Worm (Caenorhabditis elegans): ENCODE data around the gene ZK669.3.

Gene ZK669.3

DNA sequence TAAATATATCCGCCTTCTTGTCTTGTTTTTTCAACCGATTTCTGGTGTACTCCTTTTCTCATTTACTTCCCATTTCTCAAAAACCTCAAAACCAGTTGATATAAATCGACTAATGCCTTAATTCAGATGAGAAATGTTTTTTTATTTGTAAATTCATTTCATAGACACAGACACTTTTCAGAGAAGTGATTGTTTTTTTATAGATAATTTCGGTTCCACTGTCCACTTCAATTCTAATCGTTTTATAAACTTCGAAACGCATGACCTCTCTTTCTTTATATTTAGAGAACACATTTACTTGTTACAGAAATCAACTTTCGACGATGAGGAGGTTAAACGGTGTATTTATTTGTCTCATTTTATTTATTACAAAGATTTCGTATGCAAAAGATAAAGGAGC lies at the start of gene ZK669.3:
ZK669.3 (plus strand) TSS at position 301 of the 400 bp plus-strand sequence.
- TF ChIP-seq W03F9.2 (tag; optimal IDR thresholded peaks at IDR 0.05) (no peak), him-1 (tag; optimal IDR thresholded peaks at IDR 0.05) (no peak), dao-5 (tag; optimal IDR thresholded peaks at IDR 0.05) (no peak)

DNA sequence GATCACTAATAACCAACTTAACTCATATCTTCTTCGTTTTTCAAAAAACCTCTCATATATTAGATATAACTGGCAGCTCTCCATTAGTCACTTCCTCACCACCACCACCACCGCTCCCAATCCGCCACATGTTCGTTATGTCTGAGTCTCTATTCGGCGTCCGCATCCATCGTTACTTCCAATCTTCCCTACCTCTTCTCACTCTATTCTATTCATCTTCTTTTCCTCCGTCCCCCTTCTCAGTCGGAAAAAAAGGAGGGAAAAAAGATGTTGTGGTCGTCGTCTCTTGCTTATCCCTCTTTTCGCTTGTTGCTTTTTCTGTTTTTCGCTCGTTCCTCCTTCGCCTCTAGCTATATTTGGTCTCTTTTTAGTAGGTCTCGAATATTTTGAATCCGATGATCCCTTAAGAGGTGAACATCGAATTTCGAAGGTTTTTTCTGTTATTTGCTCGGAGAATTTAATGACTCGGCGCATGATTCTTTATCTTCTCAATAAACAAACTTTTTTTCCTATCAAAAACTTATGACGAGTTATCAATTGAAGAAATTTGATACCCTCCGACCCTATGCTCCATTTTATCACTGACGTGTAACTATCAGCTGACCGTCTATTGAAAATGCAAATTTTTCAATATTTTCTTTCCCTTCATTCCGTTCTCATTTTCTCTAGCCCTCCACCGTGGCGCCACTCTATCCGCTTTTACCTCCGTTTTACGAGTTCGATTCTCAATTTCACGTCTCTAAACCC lies 48.9 kb upstream of the ZK669.3 start:
- TF ChIP-seq him-1 (tag; optimal IDR thresholded peaks at IDR 0.05): peak; percentile 30
- no peak for TF ChIP-seq dao-5 (tag; optimal IDR thresholded peaks at IDR 0.05)

- TF ChIP-seq him-1 (tag; optimal IDR thresholded peaks at IDR 0.05) (no peak), W03F9.2 (tag; optimal IDR thresholded peaks at IDR 0.05) (no peak), dao-5 (tag; optimal IDR thresholded peaks at IDR 0.05) (no peak)
These were observed 48.1 kb upstream of the ZK669.3 start, which contains the start of gene ptc-1 for ce11 chrII:7892761-7893272. Gene ptc-1 (plus strand): TSS chrII:7893222.

- TF ChIP-seq dao-5 (tag; optimal IDR thresholded peaks at IDR 0.05) (no peak), him-1 (tag; optimal IDR thresholded peaks at IDR 0.05) (no peak), W03F9.2 (tag; optimal IDR thresholded peaks at IDR 0.05) (no peak)
These were observed 47.3 kb upstream of the ZK669.3 start for ce11 chrII:7893648-7894047.

ce11 chrII:7895190-7895589 lies 45.8 kb upstream of the ZK669.3 start:
- TF ChIP-seq him-1 (tag; optimal IDR thresholded peaks at IDR 0.05) (no peak), W03F9.2 (tag; optimal IDR thresholded peaks at IDR 0.05) (no peak), dao-5 (tag; optimal IDR thresholded peaks at IDR 0.05) (no peak)

- TF ChIP-seq dao-5 (tag; optimal IDR thresholded peaks at IDR 0.05): no peak
- TF ChIP-seq W03F9.2 (tag; optimal IDR thresholded peaks at IDR 0.05): no peak
- TF ChIP-seq him-1 (tag; optimal IDR thresholded peaks at IDR 0.05): no peak
These were observed 40.7 kb upstream of the ZK669.3 start, which contains the start of gene rev-1 for ce11 chrII:7900190-7900672. Gene rev-1 (plus strand): TSS chrII:7900622.

DNA sequence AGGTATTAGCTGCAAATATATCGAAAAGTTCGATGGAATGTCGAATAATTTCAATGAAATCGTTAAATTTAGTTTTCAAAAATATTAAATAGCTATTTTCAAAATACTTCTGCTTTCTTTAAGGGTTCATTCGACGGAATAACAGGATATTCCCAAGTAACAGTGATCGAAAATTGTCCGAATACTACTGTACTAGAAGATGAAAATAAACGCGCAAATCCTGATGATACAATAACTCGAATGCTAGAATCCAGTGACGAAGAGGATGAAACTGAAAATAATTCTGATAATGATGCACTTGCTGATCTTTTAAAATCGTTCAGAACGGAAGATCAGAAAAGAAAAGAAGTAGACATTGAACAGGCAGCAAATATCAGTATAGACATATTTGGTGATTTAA lies 40.2 kb upstream of the ZK669.3 start:
- TF ChIP-seq W03F9.2 (tag; optimal IDR thresholded peaks at IDR 0.05): no peak
- no peak for TF ChIP-seq dao-5 (tag; optimal IDR thresholded peaks at IDR 0.05)
- TF ChIP-seq him-1 (tag; optimal IDR thresholded peaks at IDR 0.05): no peak

ce11 chrII:7901990-7902389 lies 39.0 kb upstream of the ZK669.3 start:
- TF ChIP-seq W03F9.2 (tag; optimal IDR thresholded peaks at IDR 0.05): no peak
- no peak for TF ChIP-seq him-1 (tag; optimal IDR thresholded peaks at IDR 0.05)
- TF ChIP-seq dao-5 (tag; optimal IDR thresholded peaks at IDR 0.05): no peak

DNA sequence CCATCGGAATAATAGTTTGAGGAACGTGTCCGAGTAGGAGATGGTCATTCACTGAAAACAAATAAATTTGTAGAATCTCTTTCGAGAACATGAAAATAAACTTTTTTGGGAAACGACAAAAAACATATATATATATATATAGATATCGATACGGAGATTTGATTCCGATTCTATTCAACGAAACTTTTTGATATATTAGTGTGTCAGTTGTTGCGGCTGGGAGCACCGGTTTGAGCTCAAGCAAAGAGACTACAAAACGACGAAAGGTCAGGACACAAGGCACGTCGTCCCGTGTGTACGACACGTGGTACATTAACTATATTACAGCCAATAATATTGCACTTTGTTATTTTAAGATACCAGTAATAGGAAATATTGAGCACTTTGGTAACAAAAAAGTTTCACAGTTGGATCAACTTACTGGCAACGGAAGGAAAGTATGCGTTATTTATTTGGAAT lies 33.4 kb upstream of the ZK669.3 start, which contains the start of gene best-23:
best-23 (minus strand) TSS at position 51 of the 459 bp plus-strand sequence.
- no peak for TF ChIP-seq dao-5 (tag; optimal IDR thresholded peaks at IDR 0.05)
- TF ChIP-seq W03F9.2 (tag; optimal IDR thresholded peaks at IDR 0.05): no peak
- TF ChIP-seq him-1 (tag; optimal IDR thresholded peaks at IDR 0.05): no peak

- no peak for TF ChIP-seq W03F9.2 (tag; optimal IDR thresholded peaks at IDR 0.05)
- no peak for TF ChIP-seq him-1 (tag; optimal IDR thresholded peaks at IDR 0.05)
- TF ChIP-seq dao-5 (tag; optimal IDR thresholded peaks at IDR 0.05): no peak
These were observed 29.9 kb upstream of the ZK669.3 start, which contains the start of gene ZK675.4 for ce11 chrII:7911015-7911414. Gene ZK675.4 (plus strand): TSS chrII:7911315.

ce11 chrII:7920178-7920577 lies 20.8 kb upstream of the ZK669.3 start:
- TF ChIP-seq dao-5 (tag; optimal IDR thresholded peaks at IDR 0.05): no peak
- TF ChIP-seq him-1 (tag; optimal IDR thresholded peaks at IDR 0.05): no peak
- no peak for TF ChIP-seq W03F9.2 (tag; optimal IDR thresholded peaks at IDR 0.05)

ce11 chrII:7921155-7921554 lies 19.8 kb upstream of the ZK669.3 start:
- TF ChIP-seq dao-5 (tag; optimal IDR thresholded peaks at IDR 0.05): no peak
- TF ChIP-seq him-1 (tag; optimal IDR thresholded peaks at IDR 0.05): no peak
- no peak for TF ChIP-seq W03F9.2 (tag; optimal IDR thresholded peaks at IDR 0.05)

DNA sequence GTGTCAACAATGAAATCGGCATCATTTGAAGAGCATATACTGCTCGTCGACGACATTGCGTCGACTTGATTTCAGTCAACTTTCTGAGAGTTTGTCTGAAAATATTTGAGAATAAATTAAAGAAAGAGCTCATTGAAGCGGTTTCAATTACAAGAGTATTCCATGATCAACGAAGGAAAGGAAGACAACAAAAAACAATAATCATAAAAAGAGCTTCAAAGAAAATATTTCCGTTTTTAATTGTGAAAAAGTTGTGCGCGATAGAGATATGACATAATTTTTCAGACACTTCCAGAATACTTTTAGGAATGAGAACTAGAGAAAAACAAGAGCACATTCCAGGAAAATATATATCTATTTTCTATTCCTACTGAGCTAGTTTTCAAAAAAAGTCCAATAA lies 12.3 kb upstream of the ZK669.3 start, which contains the start of gene spv-1:
spv-1 (minus strand) TSS at position 101 of the 400 bp plus-strand sequence.
- TF ChIP-seq dao-5 (tag; optimal IDR thresholded peaks at IDR 0.05) (no peak), W03F9.2 (tag; optimal IDR thresholded peaks at IDR 0.05) (no peak), him-1 (tag; optimal IDR thresholded peaks at IDR 0.05) (no peak)

ce11 chrII:7930671-7931070 lies 10.3 kb upstream of the ZK669.3 start:
- TF ChIP-seq him-1 (tag; optimal IDR thresholded peaks at IDR 0.05) (no peak), W03F9.2 (tag; optimal IDR thresholded peaks at IDR 0.05) (no peak), dao-5 (tag; optimal IDR thresholded peaks at IDR 0.05) (no peak)
